Worm (Caenorhabditis elegans) whole organism, L4/young adult: ENCODE results near the gene mtm-9.

ENCODE experiments used
- W03F9.2 ChIP-seq: fragments of 150-350 bp; optimal IDR thresholded peaks from 2 replicates; lab custom pipeline; 2014; ENCODE audit warnings: missing biosample characterization, missing genetic modification characterization
- dao-5 ChIP-seq: sonication (generic microtip); optimal IDR thresholded peaks from 2 replicates; lab custom pipeline; 2016; ENCODE audit warnings: missing genotype, missing genetic modification characterization, moderate library complexity, missing compliant biosample characterization
- him-1 ChIP-seq: sonication (generic microtip); optimal IDR thresholded peaks from 2 replicates; lab custom pipeline; 2016; ENCODE audit warnings: missing genotype, missing genetic modification reagents, missing genetic modification characterization, missing compliant biosample characterization

- TF ChIP-seq him-1 (no peak), W03F9.2 (tag; lab: Kevin White, UChicago) (no peak), dao-5 (tag; lab: Kevin White, UChicago) (no peak)
These were observed 28.6 kb upstream of the mtm-9 start for ce11 chrV:3714750-3715149.
